Worm (Caenorhabditis elegans) whole organism, L1 larva: ENCODE results near the gene golg-4.

Experiments used
- C04F5.9 ChIP-seq: sonication (generic microtip); optimal IDR thresholded peaks from 2 replicates; lab custom pipeline; 2016; ENCODE audit warnings: missing genetic modification characterization, missing compliant biosample characterization
- C34B4.2 ChIP-seq: sonication (generic microtip); optimal IDR thresholded peaks from 2 replicates; lab custom pipeline; 2017; ENCODE audit warnings: mild to moderate bottlenecking, missing genetic modification characterization, missing compliant biosample characterization
- aha-1 ChIP-seq: fragments of 150-350 bp; optimal IDR thresholded peaks from 2 replicates; lab custom pipeline; 2014; ENCODE audit warnings: missing biosample characterization, missing genetic modification characterization
- alr-1 ChIP-seq: fragments of 200-800 bp; sonication (Bioruptor generic); optimal IDR thresholded peaks from 2 replicates; lab custom pipeline; 2018; ENCODE audit warnings: borderline replicate concordance, mild to moderate bottlenecking, missing genetic modification characterization, missing compliant biosample characterization
- aly-2 ChIP-seq: fragments of 150-350 bp; optimal IDR thresholded peaks from 2 replicates; lab custom pipeline; 2014; ENCODE audit warnings: missing biosample characterization, missing genetic modification characterization
- ama-1 ChIP-seq: fragments of 150-350 bp; optimal IDR thresholded peaks from 2 replicates; lab custom pipeline; 2014
- blmp-1 ChIP-seq: fragments of 150-350 bp; optimal IDR thresholded peaks from 2 replicates; lab custom pipeline; 2014; ENCODE audit warnings: missing biosample characterization, missing genetic modification characterization
- ces-1 ChIP-seq: fragments of 150-350 bp; optimal IDR thresholded peaks from 2 replicates; lab custom pipeline; 2014; ENCODE audit warnings: missing biosample characterization, missing genetic modification reagents, missing genetic modification characterization
- dpl-1 ChIP-seq, 3 experiments: fragments of 150-350 bp in 2 of 3; sonication (generic microtip) in 1 of 3; optimal IDR thresholded peaks; 2 replicates each; lab custom pipeline; 2014 to 2017; ENCODE audit warnings: missing biosample characterization in 3 of 3, missing genetic modification characterization in 3 of 3, missing genetic modification reagents in 3 of 3
- efl-1 ChIP-seq, 4 experiments: fragments of 150-350 bp; optimal IDR thresholded peaks in 3 of 4; peaks in 1 of 4; 1 replicate in 1 of 4; 2 replicates in 3 of 4; lab custom pipeline; 2014; ENCODE audit warnings: missing biosample characterization in 2 of 4, missing genetic modification characterization in 2 of 4, missing genetic modification reagents in 2 of 4
- elt-2 ChIP-seq: sonication (generic microtip); optimal IDR thresholded peaks from 2 replicates; lab custom pipeline; 2016; ENCODE audit warnings: missing genetic modification characterization, mild to moderate bottlenecking, inconsistent platforms, missing compliant biosample characterization, missing genetic modification reagents
- elt-3 ChIP-seq, 6 experiments: fragments of 150-350 bp in 1 of 6; sonication (generic microtip); optimal IDR thresholded peaks; 2 replicates each; lab custom pipeline; 2017 to 2018; ENCODE audit warnings: missing biosample characterization in 6 of 6, missing genetic modification characterization in 6 of 6, inconsistent platforms in 1 of 6
- ets-5 ChIP-seq: fragments of 200-800 bp; sonication (Bioruptor generic); IDR thresholded peaks from 2 replicates; pipeline ENCODE4 v1.3.6; 2022; ENCODE audit warnings: missing genetic modification characterization, missing compliant biosample characterization
- fkh-4 ChIP-seq: sonication (generic microtip); optimal IDR thresholded peaks from 2 replicates; lab custom pipeline; 2016; ENCODE audit warnings: missing compliant biosample characterization, missing genetic modification characterization, borderline replicate concordance
- grh-1 ChIP-seq: fragments of 200-800 bp; sonication (Bioruptor generic); IDR thresholded peaks from 2 replicates; pipeline ENCODE4 v1.3.6; 2022; ENCODE audit warnings: missing genetic modification reagents, missing genetic modification characterization, missing compliant biosample characterization
- hpl-2 ChIP-seq: fragments of 150-350 bp; optimal IDR thresholded peaks from 2 replicates; lab custom pipeline; 2014; ENCODE audit warnings: missing biosample characterization, missing genetic modification reagents, missing genetic modification characterization
- isw-1 ChIP-seq: fragments of 200-800 bp; sonication (Bioruptor generic); IDR thresholded peaks from 2 replicates; pipeline ENCODE4 v1.3.6; 2022; ENCODE audit warnings: missing genetic modification characterization, missing compliant biosample characterization
- jun-1 ChIP-seq: fragments of 150-350 bp; optimal IDR thresholded peaks from 2 replicates; lab custom pipeline; 2014; ENCODE audit warnings: missing biosample characterization, missing genetic modification reagents, missing genetic modification characterization
- lin-14 ChIP-seq: fragments of 200-800 bp; sonication (Bioruptor generic); optimal IDR thresholded peaks from 2 replicates; lab custom pipeline; 2018; ENCODE audit warnings: mild to moderate bottlenecking, missing genetic modification characterization, moderate library complexity, missing compliant biosample characterization
- lin-15B ChIP-seq: fragments of 150-350 bp; sonication (generic microtip); optimal IDR thresholded peaks from 3 replicates; lab custom pipeline; 2014; ENCODE audit warnings: missing biosample characterization, missing genetic modification characterization
- lin-35 ChIP-seq, 2 experiments: fragments of 150-350 bp; optimal IDR thresholded peaks; 2 replicates each; lab custom pipeline; 2014; ENCODE audit warnings: missing biosample characterization in 2 of 2, missing genetic modification characterization in 2 of 2, missing genetic modification reagents in 2 of 2
- lin-39 ChIP-seq: fragments of 150-350 bp; optimal IDR thresholded peaks from 2 replicates; lab custom pipeline; 2014; ENCODE audit warnings: missing biosample characterization, missing genetic modification reagents, missing genetic modification characterization
- lir-3 ChIP-seq: sonication (generic microtip); optimal IDR thresholded peaks from 2 replicates; lab custom pipeline; 2016; ENCODE audit warnings: mild to moderate bottlenecking, missing genetic modification characterization, moderate library complexity, missing compliant biosample characterization; ENCODE audit not compliant: poor library complexity
- nhr-19 ChIP-seq: fragments of 200-800 bp; sonication (Bioruptor generic); conservative IDR thresholded peaks from 2 replicates; pipeline ENCODE4 v1.3.6; 2022; ENCODE audit warnings: missing genetic modification characterization, missing compliant biosample characterization
- nhr-20 ChIP-seq: sonication (generic microtip); optimal IDR thresholded peaks from 2 replicates; lab custom pipeline; 2016; ENCODE audit warnings: mild to moderate bottlenecking, missing genetic modification characterization, missing compliant biosample characterization
- nhr-28 ChIP-seq: fragments of 150-350 bp; optimal IDR thresholded peaks from 2 replicates; lab custom pipeline; 2014; ENCODE audit warnings: missing biosample characterization, missing genetic modification characterization
- nhr-71 ChIP-seq: sonication (generic microtip); optimal IDR thresholded peaks from 2 replicates; lab custom pipeline; 2016; ENCODE audit warnings: mild to moderate bottlenecking, missing genetic modification characterization, moderate library complexity, missing compliant biosample characterization
- nhr-76 ChIP-seq: sonication (generic microtip); optimal IDR thresholded peaks from 2 replicates; lab custom pipeline; 2017; ENCODE audit warnings: missing biosample characterization, missing genetic modification characterization
- nhr-84 ChIP-seq: sonication (generic microtip); optimal IDR thresholded peaks from 2 replicates; lab custom pipeline; 2017; ENCODE audit warnings: missing biosample characterization, missing genetic modification characterization
- nhr-85 ChIP-seq: sonication (generic microtip); peaks from one replicate; lab custom pipeline; 2016; ENCODE audit warnings: missing genetic modification characterization, inconsistent platforms, missing compliant biosample characterization
- nhr-90 ChIP-seq: sonication (generic microtip); optimal IDR thresholded peaks from 2 replicates; lab custom pipeline; 2016; ENCODE audit warnings: mild to moderate bottlenecking, missing genetic modification characterization, missing compliant biosample characterization; ENCODE audit not compliant: poor library complexity
- pqm-1 ChIP-seq: sonication (generic microtip); optimal IDR thresholded peaks from 3 replicates; lab custom pipeline; 2017; ENCODE audit warnings: missing biosample characterization, missing genetic modification characterization
- rnt-1 ChIP-seq: sonication (generic microtip); optimal IDR thresholded peaks from 2 replicates; lab custom pipeline; 2016; ENCODE audit warnings: mild to moderate bottlenecking, missing genetic modification characterization, moderate library complexity, missing compliant biosample characterization
- snu-23 ChIP-seq: sonication (generic microtip); optimal IDR thresholded peaks from 2 replicates; lab custom pipeline; 2016; ENCODE audit warnings: missing genetic modification characterization, missing compliant biosample characterization
- sup-37 ChIP-seq: fragments of 200-800 bp; sonication (Bioruptor generic); optimal IDR thresholded peaks from 2 replicates; lab custom pipeline; 2018; ENCODE audit warnings: mild to moderate bottlenecking, missing genetic modification characterization, missing compliant biosample characterization
- swsn-7 ChIP-seq: sonication (generic microtip); optimal IDR thresholded peaks from 2 replicates; lab custom pipeline; 2016; ENCODE audit warnings: missing genetic modification characterization, missing compliant biosample characterization
- tbx-2 ChIP-seq: sonication (generic microtip); optimal IDR thresholded peaks from 2 replicates; lab custom pipeline; 2016; ENCODE audit warnings: missing genetic modification characterization, missing compliant biosample characterization
- tlp-1 ChIP-seq: fragments of 150-350 bp; optimal IDR thresholded peaks from 2 replicates; lab custom pipeline; 2014; ENCODE audit warnings: missing biosample characterization, missing genetic modification characterization
- unc-62 ChIP-seq: fragments of 150-350 bp; optimal IDR thresholded peaks from 2 replicates; lab custom pipeline; 2014; ENCODE audit warnings: missing biosample characterization, missing genetic modification reagents, missing genetic modification characterization
- unc-86 ChIP-seq: sonication (generic microtip); optimal IDR thresholded peaks from 2 replicates; lab custom pipeline; 2016; ENCODE audit warnings: missing genetic modification characterization, missing compliant biosample characterization
- unc-98 ChIP-seq: fragments of 200-800 bp; sonication (Bioruptor generic); IDR thresholded peaks from 2 replicates; pipeline ENCODE4 v1.3.6; 2022; ENCODE audit warnings: missing genetic modification characterization, missing compliant biosample characterization
- zag-1 ChIP-seq: fragments of 150-350 bp; optimal IDR thresholded peaks from 2 replicates; lab custom pipeline; 2014; ENCODE audit warnings: missing biosample characterization, missing genetic modification characterization
- zip-4 ChIP-seq: fragments of 200-800 bp; sonication (Bioruptor generic); optimal IDR thresholded peaks from 2 replicates; lab custom pipeline; 2018; ENCODE audit warnings: mild to moderate bottlenecking, missing genetic modification characterization, moderate library complexity, missing compliant biosample characterization

golg-4 gene

DNA sequence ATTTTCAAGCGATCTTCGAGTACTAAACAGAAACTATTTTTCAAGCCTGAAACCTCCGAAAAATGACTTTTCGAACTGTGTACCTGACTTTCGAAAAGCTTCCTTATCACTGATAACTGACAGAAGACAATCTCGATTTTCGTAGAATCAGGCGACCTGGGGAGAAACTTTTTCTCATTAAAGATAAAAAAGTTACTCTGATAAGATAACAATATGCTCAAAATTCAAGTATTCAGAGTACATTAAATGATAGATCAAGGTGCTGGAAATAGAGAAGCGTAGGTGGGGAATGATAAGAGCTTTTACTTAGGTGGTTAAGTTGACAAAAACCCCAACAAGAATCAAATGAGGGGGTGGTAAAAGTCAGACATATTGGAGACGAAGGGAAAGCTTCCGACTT is 35.3 kb upstream of the golg-4 start, which contains the start of gene prk-2:
Gene prk-2, minus strand, starts transcription at position 156 of the 400 bp plus-strand sequence.
- peak; percentile 6 for TF ChIP-seq nhr-71 (tag; lab: Kevin White, UChicago)
- TF ChIP-seq elt-2 (tag; lab: Kevin White, UChicago), result peak; percentile 99
- no peak for TF ChIP-seq snu-23 (GFP tag; lab: Kevin White, UChicago)
- peak; percentile 29 for TF ChIP-seq nhr-20 (tag; lab: Kevin White, UChicago)
- TF ChIP-seq nhr-19 (GFP tag; lab: Robert Waterston, UW), result no peak
- TF ChIP-seq tlp-1, result peak; percentile 76
- no peak for TF ChIP-seq rnt-1 (tag; lab: Kevin White, UChicago)
- TF ChIP-seq lin-14 (GFP tag; lab: Kevin White, UChicago), result peak; percentile 10
- peak; percentile 21 for TF ChIP-seq blmp-1 (tag; lab: Kevin White, UChicago)
- TF ChIP-seq pqm-1 (tag; lab: Kevin White, UChicago), result peak; percentile 99

DNA sequence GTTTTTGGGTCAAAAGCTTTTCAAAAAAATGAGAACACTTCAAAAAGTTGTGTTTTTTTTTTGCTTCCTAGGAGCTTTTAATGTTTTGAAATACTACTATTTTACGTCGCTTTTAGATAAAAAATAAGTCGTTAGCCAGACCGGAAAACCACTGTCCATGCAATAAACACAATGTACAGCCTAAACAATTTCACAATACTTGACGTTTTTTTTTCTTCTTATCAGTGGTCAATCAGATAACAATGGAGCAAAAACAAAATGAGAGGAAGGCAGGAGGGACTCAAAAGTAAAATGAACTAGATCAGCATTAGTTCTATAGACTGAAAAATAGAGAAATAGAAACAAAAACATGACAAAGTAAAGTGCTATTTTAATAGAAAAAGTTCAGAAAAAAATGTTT is 34.6 kb upstream of the golg-4 start:
- peak; percentile 48 for TF ChIP-seq elt-2 (tag; lab: Kevin White, UChicago)
- no peak for TF ChIP-seq nhr-76
- no peak for TF ChIP-seq tbx-2 (tag; lab: Kevin White, UChicago)
- TF ChIP-seq nhr-19 (GFP tag; lab: Robert Waterston, UW), result no peak
- TF ChIP-seq swsn-7, result no peak

DNA sequence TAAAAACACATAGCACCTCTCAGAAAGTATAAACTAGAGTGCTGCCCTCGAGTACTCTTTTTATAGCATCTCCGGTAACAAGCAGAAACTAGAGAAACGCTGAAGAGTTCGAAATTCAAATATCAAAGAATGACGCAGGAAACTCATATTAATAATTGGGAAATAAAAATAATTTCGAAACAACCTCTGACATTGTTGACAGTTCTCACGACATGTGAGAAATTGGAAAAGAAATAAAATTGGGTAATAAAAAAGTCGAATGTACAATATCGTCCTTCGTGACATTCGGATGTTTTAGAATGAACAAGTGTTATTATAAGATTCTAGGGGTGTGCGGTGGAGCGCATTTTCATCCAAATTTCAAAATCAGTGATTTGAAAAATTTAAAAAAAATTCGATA is 33.1 kb upstream of the golg-4 start:
- TF ChIP-seq nhr-85 (tag; lab: Kevin White, UChicago) (peak; percentile 51), elt-3 (tag; optimal IDR thresholded peaks at IDR 0.05; lab: Kevin White, UChicago) (no peak)

DNA sequence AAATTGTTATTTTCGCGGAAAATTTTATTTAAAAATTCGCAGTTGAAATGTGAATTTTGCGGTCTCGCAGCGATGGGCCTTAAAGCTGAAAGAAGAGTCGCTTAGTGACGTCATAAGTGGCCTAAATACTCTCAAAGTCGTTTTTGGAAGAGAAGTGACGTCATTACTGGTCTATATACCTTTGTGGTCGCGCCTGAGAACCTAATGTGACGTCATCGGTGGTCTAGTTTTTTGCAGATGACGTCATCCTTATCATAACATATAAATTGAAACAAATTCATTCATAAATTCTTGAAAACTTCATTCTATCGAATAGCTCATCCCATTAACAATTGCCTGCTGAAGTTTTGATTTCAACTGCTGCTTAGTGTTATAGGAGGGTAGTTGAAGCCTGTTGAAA is 28.2 kb upstream of the golg-4 start:
- no peak for TF ChIP-seq alr-1 (tag; lab: Kevin White, UChicago)
- no peak for TF ChIP-seq efl-1 (optimal IDR thresholded peaks at IDR 0.05; lab: Kevin White, UChicago)
- peak in 1 of 2 experiments; percentile 80 for TF ChIP-seq efl-1 (GFP tag; optimal IDR thresholded peaks at IDR 0.05 in 1 of 2; lab: Kevin White, UChicago)

DNA sequence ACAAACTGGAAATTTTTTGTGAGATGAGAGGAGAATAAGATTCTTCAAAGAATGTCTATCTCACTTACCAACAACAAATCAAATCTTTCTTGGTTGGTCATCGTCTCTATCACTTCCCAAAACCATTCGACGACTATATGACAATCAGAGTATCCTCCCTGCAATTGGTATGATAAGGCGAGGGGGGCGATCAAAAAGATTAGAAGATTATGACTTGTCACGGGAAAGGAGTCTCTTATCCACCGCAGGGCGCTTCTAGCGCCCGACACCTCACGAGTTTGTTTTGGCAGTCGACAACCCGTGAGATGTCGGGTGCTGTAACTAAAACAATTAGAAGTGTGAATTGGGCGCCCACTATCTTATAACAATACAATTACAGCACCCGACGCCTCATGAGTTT is 27.7 kb upstream of the golg-4 start:
- peak; percentile 23 for TF ChIP-seq nhr-85 (tag; lab: Kevin White, UChicago)
- no peak for TF ChIP-seq ces-1 (GFP tag; lab: Kevin White, UChicago)
- TF ChIP-seq sup-37 (GFP tag; lab: Kevin White, UChicago), result no peak
- TF ChIP-seq zag-1, result no peak
- TF ChIP-seq nhr-90, result no peak
- no peak for TF ChIP-seq zip-4 (GFP tag; lab: Kevin White, UChicago)
- TF ChIP-seq ama-1 (lab: Kevin White, UChicago), result no peak
- no peak for TF ChIP-seq unc-86
- TF ChIP-seq isw-1 (GFP tag; lab: Robert Waterston, UW), result no peak
- TF ChIP-seq nhr-19 (GFP tag; lab: Robert Waterston, UW), result peak; percentile 27
- TF ChIP-seq snu-23 (GFP tag; lab: Kevin White, UChicago), result peak; percentile 38
- TF ChIP-seq efl-1 (optimal IDR thresholded peaks at IDR 0.05; lab: Kevin White, UChicago), result no peak
- TF ChIP-seq efl-1 (GFP tag; optimal IDR thresholded peaks at IDR 0.05 in 1 of 2; lab: Kevin White, UChicago), result no peak
- TF ChIP-seq fkh-4 (tag; lab: Kevin White, UChicago), result no peak
- TF ChIP-seq nhr-84, result no peak
- no peak for TF ChIP-seq lin-35 (GFP tag; optimal IDR thresholded peaks at IDR 0.05; lab: Kevin White, UChicago)
- TF ChIP-seq pqm-1 (tag; lab: Kevin White, UChicago), result no peak
- no peak for TF ChIP-seq dpl-1 (GFP tag; optimal IDR thresholded peaks at IDR 0.05; lab: Kevin White, UChicago)
- TF ChIP-seq jun-1 (tag; lab: Kevin White, UChicago), result no peak
- TF ChIP-seq alr-1 (tag; lab: Kevin White, UChicago), result no peak
- no peak for TF ChIP-seq grh-1
- peak; percentile 27 for TF ChIP-seq blmp-1 (tag; lab: Kevin White, UChicago)
- no peak for TF ChIP-seq lin-39 (tag; lab: Kevin White, UChicago)
- TF ChIP-seq unc-62, result no peak
- no peak for TF ChIP-seq nhr-28
- TF ChIP-seq ets-5 (GFP tag; lab: Robert Waterston, UW), result no peak
- no peak for TF ChIP-seq lir-3 (tag; lab: Kevin White, UChicago)
- TF ChIP-seq hpl-2, result no peak
- no peak for TF ChIP-seq aha-1 (tag; lab: Kevin White, UChicago)
- TF ChIP-seq C04F5.9, result no peak
- no peak for TF ChIP-seq aly-2
- TF ChIP-seq lin-15B (tag; lab: Kevin White, UChicago), result no peak
- TF ChIP-seq unc-98 (GFP tag; lab: Robert Waterston, UW), result no peak
- no peak for TF ChIP-seq C34B4.2 (tag; lab: Kevin White, UChicago)
